Fruit fly (Drosophila melanogaster) whole organism, embryonic: Measurements from ENCODE around the gene BTBD9.
A peak's percentile ranks its signal among the peaks of the same experiment; 100 is the strongest.

Experiments used
- Aef1 ChIP-seq: fragments of 200-800 bp; sonication (Bioruptor generic); IDR thresholded peaks from 3 replicates; pipeline ENCODE4 v1.3.6; 2022; ENCODE audit warnings: missing biosample characterization, missing genetic modification characterization
- BEAF-32 ChIP-seq: fragments of 200-800 bp; sonication (Bioruptor generic); optimal IDR thresholded peaks from 3 replicates; lab custom pipeline; 2017; ENCODE audit warnings: missing biosample characterization, missing genetic modification characterization, mild to moderate bottlenecking, moderate library complexity, missing genetic modification reagents
- CG12236 ChIP-seq: fragments of 200-800 bp; sonication (Bioruptor generic); optimal IDR thresholded peaks from 2 replicates; lab custom pipeline; 2016; ENCODE audit warnings: missing biosample characterization, missing genetic modification characterization
- CG12769 ChIP-seq: fragments of 200-800 bp; sonication (Bioruptor generic); optimal IDR thresholded peaks from 2 replicates; lab custom pipeline; 2019; ENCODE audit warnings: missing biosample characterization, mild to moderate bottlenecking, missing genetic modification characterization, moderate library complexity
- CG17385 ChIP-seq: fragments of 200-800 bp; sonication (Bioruptor generic); optimal IDR thresholded peaks from 3 replicates; lab custom pipeline; 2018; ENCODE audit warnings: missing biosample characterization, mild to moderate bottlenecking, missing genetic modification characterization
- CG17568 ChIP-seq: fragments of 200-800 bp; sonication (Bioruptor generic); optimal IDR thresholded peaks from 2 replicates; lab custom pipeline; 2018; ENCODE audit warnings: missing biosample characterization, mild to moderate bottlenecking, missing genetic modification characterization, moderate library complexity
- CG1792 ChIP-seq: fragments of 200-800 bp; sonication (Bioruptor generic); optimal IDR thresholded peaks from 2 replicates; lab custom pipeline; 2016; ENCODE audit warnings: missing biosample characterization, missing genetic modification characterization
- CG18262 ChIP-seq: fragments of 200-800 bp; optimal IDR thresholded peaks from 3 replicates; lab custom pipeline; 2019; ENCODE audit warnings: missing biosample characterization, mild to moderate bottlenecking, missing genetic modification characterization, moderate library complexity
- CG4404 ChIP-seq: fragments of 200-800 bp; sonication (Bioruptor generic); IDR thresholded peaks from 2 replicates; pipeline ENCODE4 v1.3.6; 2022; ENCODE audit warnings: missing biosample characterization, missing genetic modification characterization
- CG6791 ChIP-seq: fragments of 200-800 bp; sonication (Bioruptor generic); IDR thresholded peaks from 3 replicates; pipeline ENCODE4 v1.3.6; 2022; ENCODE audit warnings: missing biosample characterization, missing genetic modification characterization; ENCODE audit not compliant: partially characterized antibody
- CG7556 ChIP-seq: fragments of 200-800 bp; sonication (Bioruptor generic); optimal IDR thresholded peaks from 2 replicates; lab custom pipeline; 2017; ENCODE audit warnings: missing biosample characterization, mild to moderate bottlenecking, missing genetic modification characterization
- Deaf1 ChIP-seq: fragments of 200-800 bp; optimal IDR thresholded peaks from 3 replicates; lab custom pipeline; 2019; ENCODE audit warnings: missing biosample characterization, mild to moderate bottlenecking, missing genetic modification characterization, moderate library complexity
- Doc3 ChIP-seq: fragments of 200-800 bp; sonication (Bioruptor generic); IDR thresholded peaks from 3 replicates; pipeline ENCODE4 v1.3.6; 2022; ENCODE audit warnings: missing biosample characterization, missing genetic modification characterization; ENCODE audit not compliant: partially characterized antibody
- E2f2 ChIP-seq: fragments of 200-800 bp; sonication (Bioruptor generic); IDR thresholded peaks from 2 replicates; pipeline ENCODE4 v1.3.6; 2022; ENCODE audit warnings: missing biosample characterization, missing genetic modification characterization
- Ets97D ChIP-seq: fragments of 200-800 bp; sonication (Bioruptor generic); optimal IDR thresholded peaks from 3 replicates; lab custom pipeline; 2016; ENCODE audit warnings: missing biosample characterization, missing genetic modification characterization
- HLH3B ChIP-seq: fragments of 200-800 bp; sonication (Bioruptor generic); IDR thresholded peaks from 2 replicates; pipeline ENCODE4 v1.3.6; 2022; ENCODE audit warnings: missing biosample characterization, missing genetic modification characterization
- HLHmδ ChIP-seq: fragments of 200-800 bp; sonication (Bioruptor generic); optimal IDR thresholded peaks from 2 replicates; lab custom pipeline; 2018; ENCODE audit warnings: missing biosample characterization, mild to moderate bottlenecking, missing genetic modification characterization, moderate library complexity
- HmgZ ChIP-seq: fragments of 200-800 bp; sonication (Bioruptor generic); optimal IDR thresholded peaks from 2 replicates; lab custom pipeline; 2018; ENCODE audit warnings: missing biosample characterization, mild to moderate bottlenecking, missing genetic modification characterization
- Hmr ChIP-seq: fragments of 200-800 bp; sonication (Bioruptor generic); optimal IDR thresholded peaks from 3 replicates; lab custom pipeline; 2017; ENCODE audit warnings: mild to moderate bottlenecking, missing biosample characterization, missing genetic modification reagents, missing genetic modification characterization
- Max ChIP-seq: fragments of 200-800 bp; sonication (Bioruptor generic); optimal IDR thresholded peaks from 2 replicates; lab custom pipeline; 2016; ENCODE audit warnings: missing biosample characterization, mild to moderate bottlenecking, missing genetic modification characterization
- Med ChIP-seq: fragments of 200-800 bp; sonication (Bioruptor generic); peaks from one replicate; lab custom pipeline; 2016; ENCODE audit warnings: missing biosample characterization, missing genetic modification characterization, mild to moderate bottlenecking, inconsistent platforms, moderate library complexity
- Opbp ChIP-seq: fragments of 200-800 bp; sonication (Bioruptor generic); IDR thresholded peaks from 3 replicates; pipeline ENCODE4 v1.3.6; 2022; ENCODE audit warnings: missing biosample characterization, missing genetic modification characterization; ENCODE audit not compliant: partially characterized antibody
- Pdp1 ChIP-seq, 2 experiments: fragments of 200-800 bp; sonication (Bioruptor generic); optimal IDR thresholded peaks; 3 replicates each; lab custom pipeline; 2016; ENCODE audit warnings: missing biosample characterization in 2 of 2, missing genetic modification characterization in 2 of 2, mild to moderate bottlenecking in 1 of 2, moderate library complexity in 1 of 2
- Ravus ChIP-seq: fragments of 200-800 bp; sonication (Bioruptor generic); IDR thresholded peaks from 2 replicates; pipeline ENCODE4 v1.3.6; 2022; ENCODE audit warnings: missing biosample characterization, missing genetic modification characterization
- Sin3A ChIP-seq: fragments of >200 bp; optimal IDR thresholded peaks from 2 replicates; lab custom pipeline; 2018
- Vsx1 ChIP-seq: fragments of 200-800 bp; sonication (Bioruptor generic); optimal IDR thresholded peaks from 2 replicates; lab custom pipeline; 2017; ENCODE audit warnings: missing biosample characterization, mild to moderate bottlenecking, missing genetic modification characterization, missing genetic modification reagents
- abd-A ChIP-seq: fragments of 200-800 bp; sonication (Bioruptor generic); optimal IDR thresholded peaks from 3 replicates; lab custom pipeline; 2019; ENCODE audit warnings: missing biosample characterization, mild to moderate bottlenecking, missing genetic modification characterization, moderate library complexity
- ase ChIP-seq: fragments of 200-800 bp; sonication (Bioruptor generic); IDR thresholded peaks from 3 replicates; pipeline ENCODE4 v1.3.6; 2022; ENCODE audit warnings: missing biosample characterization, missing genetic modification characterization
- cg ChIP-seq: fragments of 200-800 bp; sonication (Bioruptor generic); optimal IDR thresholded peaks from 3 replicates; lab custom pipeline; 2019; ENCODE audit warnings: missing biosample characterization, mild to moderate bottlenecking, missing genetic modification characterization, moderate library complexity
- chinmo ChIP-seq: fragments of 200-800 bp; sonication (Bioruptor generic); IDR thresholded peaks from 4 replicates; pipeline ENCODE4 v1.3.6; 2022; ENCODE audit warnings: missing biosample characterization, missing genetic modification characterization; ENCODE audit not compliant: partially characterized antibody
- chn ChIP-seq: fragments of 200-800 bp; sonication (Bioruptor generic); optimal IDR thresholded peaks from 2 replicates; lab custom pipeline; 2016; ENCODE audit warnings: missing biosample characterization, missing genetic modification characterization
- ci ChIP-seq: fragments of 200-800 bp; sonication (Bioruptor generic); IDR thresholded peaks from 3 replicates; pipeline ENCODE4 v1.3.6; 2022; ENCODE audit warnings: missing biosample characterization, missing genetic modification characterization
- corto ChIP-seq: fragments of 200-800 bp; sonication (Bioruptor generic); optimal IDR thresholded peaks from 2 replicates; lab custom pipeline; 2016; ENCODE audit warnings: missing biosample characterization, mild to moderate bottlenecking, missing genetic modification characterization, moderate library complexity
- crol ChIP-seq: fragments of 200-800 bp; sonication (Bioruptor generic); IDR thresholded peaks from 2 replicates; pipeline ENCODE4 v1.3.6; 2022; ENCODE audit warnings: missing biosample characterization, missing genetic modification characterization
- exex ChIP-seq: fragments of 200-800 bp; sonication (Bioruptor generic); optimal IDR thresholded peaks from 4 replicates; lab custom pipeline; 2018; ENCODE audit warnings: missing biosample characterization, mild to moderate bottlenecking, missing genetic modification characterization, moderate library complexity
- fd64A ChIP-seq: fragments of 200-800 bp; sonication (Bioruptor generic); optimal IDR thresholded peaks from 3 replicates; lab custom pipeline; 2018; ENCODE audit warnings: missing biosample characterization, mild to moderate bottlenecking, missing genetic modification characterization
- ftz-f1 ChIP-seq: fragments of 200-800 bp; sonication (Bioruptor generic); optimal IDR thresholded peaks from 2 replicates; lab custom pipeline; 2016; ENCODE audit warnings: missing biosample characterization, missing genetic modification characterization
- insv ChIP-seq, 2 experiments: fragments of 200-800 bp; sonication (Bioruptor generic); optimal IDR thresholded peaks; 3 replicates each; lab custom pipeline; 2016 to 2018; ENCODE audit warnings: missing biosample characterization in 2 of 2, missing genetic modification characterization in 2 of 2
- kah ChIP-seq: fragments of 200-800 bp; sonication (Bioruptor generic); optimal IDR thresholded peaks from 2 replicates; lab custom pipeline; 2018; ENCODE audit warnings: missing biosample characterization, mild to moderate bottlenecking, missing genetic modification characterization
- kay ChIP-seq: fragments of 200-800 bp; sonication (Bioruptor generic); optimal IDR thresholded peaks from 2 replicates; lab custom pipeline; 2016; ENCODE audit warnings: missing biosample characterization, missing genetic modification characterization
- lab ChIP-seq: fragments of 200-800 bp; sonication (Bioruptor generic); optimal IDR thresholded peaks from 3 replicates; lab custom pipeline; 2017; ENCODE audit warnings: missing biosample characterization, missing genetic modification characterization, mild to moderate bottlenecking, moderate library complexity, missing genetic modification reagents
- nom ChIP-seq: fragments of 200-800 bp; sonication (Bioruptor generic); optimal IDR thresholded peaks from 2 replicates; lab custom pipeline; 2017; ENCODE audit warnings: missing biosample characterization, missing genetic modification characterization, mild to moderate bottlenecking, moderate library complexity, missing genetic modification reagents
- pros ChIP-seq: fragments of 200-800 bp; sonication (Bioruptor generic); optimal IDR thresholded peaks from 3 replicates; lab custom pipeline; 2019; ENCODE audit warnings: missing biosample characterization, mild to moderate bottlenecking, missing genetic modification characterization, moderate library complexity
- ranshi ChIP-seq: fragments of 200-800 bp; sonication (Bioruptor generic); IDR thresholded peaks from 2 replicates; pipeline ENCODE4 v1.3.6; 2022; ENCODE audit warnings: missing biosample characterization, missing genetic modification characterization
- rib ChIP-seq: fragments of 200-800 bp; sonication (Bioruptor generic); IDR thresholded peaks from 2 replicates; pipeline ENCODE4 v1.3.6; 2022; ENCODE audit warnings: missing biosample characterization, missing genetic modification characterization
- sd ChIP-seq: fragments of 200-800 bp; sonication (Bioruptor generic); optimal IDR thresholded peaks from 3 replicates; lab custom pipeline; 2018; ENCODE audit warnings: missing biosample characterization, mild to moderate bottlenecking, missing genetic modification characterization, moderate library complexity
- trem ChIP-seq: fragments of 200-800 bp; optimal IDR thresholded peaks from 3 replicates; lab custom pipeline; 2019; ENCODE audit warnings: missing biosample characterization, mild to moderate bottlenecking, missing genetic modification characterization, moderate library complexity
- yki ChIP-seq: fragments of >200 bp; optimal IDR thresholded peaks from 3 replicates; lab custom pipeline; 2018
- zen ChIP-seq: fragments of 200-800 bp; sonication (Bioruptor generic); optimal IDR thresholded peaks from 3 replicates; lab custom pipeline; 2018; ENCODE audit warnings: missing biosample characterization, mild to moderate bottlenecking, missing genetic modification characterization, moderate library complexity

The BTBD9 gene

dm6 chrX:10805651-10806191, 37.4 kb downstream of the BTBD9 start (continued):
- TF ChIP-seq HmgZ (peak; percentile 18), CG6791 (peak; percentile 65; the same call in 1 of the 3 replicates), CG17385 (GFP tag; lab: Kevin White, UChicago) (peak; percentile 36), sd (tag; lab: Kevin White, UChicago) (peak; percentile 35), Max (GFP tag; lab: Kevin White, UChicago) (peak; percentile 20), ranshi (no peak; the same call in 1 of the 2 replicates), CG7556 (GFP tag; lab: Kevin White, UChicago) (no peak), chinmo (GFP tag; lab: Robert Waterston, UW) (0 out of 4 replicates have a peak, but pooled peaks have one; percentile 32), rib (GFP tag; lab: Robert Waterston, UW) (peak; percentile 54), Ravus (GFP tag; lab: Robert Waterston, UW) (no peak), Vsx1 (peak; percentile 96), E2f2 (GFP tag; lab: Robert Waterston, UW) (peak; percentile 70), HLH3B (GFP tag; lab: Robert Waterston, UW) (no peak), cg (GFP tag; lab: Kevin White, UChicago) (peak; percentile 64), CG1792 (GFP tag; lab: Kevin White, UChicago) (peak; percentile 32), HLHmδ (GFP tag; lab: Kevin White, UChicago) (peak; percentile 13), fd64A (GFP tag; lab: Kevin White, UChicago) (no peak), CG12236 (GFP tag; lab: Kevin White, UChicago) (no peak), Doc3 (GFP tag; lab: Robert Waterston, UW) (peak; percentile 42; the same call in 1 of the 3 replicates), CG4404 (GFP tag; lab: Robert Waterston, UW) (no peak), chn (GFP tag; lab: Kevin White, UChicago) (no peak), Deaf1 (tag; lab: Kevin White, UChicago) (peak; percentile 29), Hmr (GFP tag; lab: Kevin White, UChicago) (peak; percentile 14), Opbp (peak; percentile 49; the same call in 1 of the 3 replicates), corto (GFP tag; lab: Kevin White, UChicago) (peak; percentile 0), pros (GFP tag; lab: Kevin White, UChicago) (peak; percentile 25), CG17568 (GFP tag; lab: Kevin White, UChicago) (no peak), kay (GFP tag; lab: Kevin White, UChicago) (peak; percentile 45), yki (peak; percentile 13), kah (GFP tag; lab: Kevin White, UChicago) (peak; percentile 46), CG18262 (tag; lab: Kevin White, UChicago) (no peak), crol (GFP tag; lab: Robert Waterston, UW) (peak; percentile 89), trem (tag; lab: Kevin White, UChicago) (no peak), zen (tag; lab: Kevin White, UChicago) (peak; percentile 35), nom (peak; percentile 97), Sin3A (no peak), Aef1 (no peak), Pdp1 (GFP tag; optimal IDR thresholded peaks at IDR 0.05; lab: Kevin White, UChicago) (peak in 1 of 2 experiments; percentile 63), ftz-f1 (GFP tag; lab: Kevin White, UChicago) (peak; percentile 37), ase (GFP tag; lab: Robert Waterston, UW) (no peak), abd-A (peak; percentile 4), Med (GFP tag; lab: Kevin White, UChicago) (peak; percentile 37), CG12769 (peak; percentile 77), exex (tag; lab: Kevin White, UChicago) (peak; percentile 46), ci (GFP tag; lab: Robert Waterston, UW) (0 out of 3 replicates have a peak, but pooled peaks have one; percentile 11), insv (GFP tag; optimal IDR thresholded peaks at IDR 0.05; lab: Kevin White, UChicago) (no peak), BEAF-32 (peak; percentile 63), lab (GFP tag; lab: Kevin White, UChicago) (peak; percentile 32), Ets97D (GFP tag; lab: Kevin White, UChicago) (peak; percentile 3)
